Fruit fly (Drosophila melanogaster) whole organism, prepupa: ENCODE data around the gene CG5790.

Experiments
- CG10669 ChIP-seq: fragments of 200-800 bp; sonication (Bioruptor generic); optimal IDR thresholded peaks from 3 replicates; lab custom pipeline; 2018; ENCODE audit warnings: missing biosample characterization, mild to moderate bottlenecking, missing genetic modification characterization, moderate library complexity
- CG11294 ChIP-seq: fragments of 200-800 bp; sonication (Bioruptor generic); IDR thresholded peaks from 2 replicates; pipeline ENCODE4 v1.3.6; 2022; ENCODE audit warnings: missing biosample characterization, missing genetic modification characterization
- CG11902 ChIP-seq: fragments of 200-800 bp; sonication (Bioruptor generic); optimal IDR thresholded peaks from 3 replicates; lab custom pipeline; 2016; ENCODE audit warnings: missing biosample characterization, missing genetic modification characterization
- CG15336 ChIP-seq: fragments of 200-800 bp; sonication (Bioruptor generic); IDR thresholded peaks from 2 replicates; pipeline ENCODE4 v1.3.6; 2022; ENCODE audit warnings: missing biosample characterization, missing genetic modification characterization
- CG1621 ChIP-seq: fragments of 200-800 bp; sonication (Bioruptor generic); optimal IDR thresholded peaks from 3 replicates; lab custom pipeline; 2018; ENCODE audit warnings: missing biosample characterization, mild to moderate bottlenecking, missing genetic modification characterization
- CG16779 ChIP-seq: fragments of 200-800 bp; sonication (Bioruptor generic); optimal IDR thresholded peaks from 3 replicates; lab custom pipeline; 2017; ENCODE audit warnings: missing biosample characterization, mild to moderate bottlenecking, missing genetic modification characterization
- CG32006 ChIP-seq: fragments of 200-800 bp; sonication (Bioruptor generic); optimal IDR thresholded peaks from 3 replicates; lab custom pipeline; 2017; ENCODE audit warnings: missing biosample characterization, mild to moderate bottlenecking, missing genetic modification characterization
- CG3919 ChIP-seq: fragments of 200-800 bp; sonication (Bioruptor generic); optimal IDR thresholded peaks from 3 replicates; lab custom pipeline; 2016; ENCODE audit warnings: missing biosample characterization, missing genetic modification characterization
- CG6276 ChIP-seq: fragments of 200-800 bp; sonication (Bioruptor generic); optimal IDR thresholded peaks from 2 replicates; lab custom pipeline; 2017; ENCODE audit warnings: missing biosample characterization, mild to moderate bottlenecking, missing genetic modification characterization
- CG6792 ChIP-seq: fragments of 200-800 bp; sonication (Bioruptor generic); optimal IDR thresholded peaks from 3 replicates; lab custom pipeline; 2016; ENCODE audit warnings: missing biosample characterization, missing genetic modification characterization
- CG6854 ChIP-seq: fragments of 200-800 bp; sonication (Bioruptor generic); optimal IDR thresholded peaks from 2 replicates; lab custom pipeline; 2017; ENCODE audit warnings: missing biosample characterization, mild to moderate bottlenecking, missing genetic modification characterization
- CG8119 ChIP-seq: fragments of 200-800 bp; sonication (Bioruptor generic); IDR thresholded peaks from 3 replicates; pipeline ENCODE4 v1.3.6; 2022; ENCODE audit warnings: missing biosample characterization, missing genetic modification characterization
- CG8632 ChIP-seq: fragments of 200-800 bp; sonication (Bioruptor generic); optimal IDR thresholded peaks from 3 replicates; lab custom pipeline; 2016; ENCODE audit warnings: missing biosample characterization, missing genetic modification characterization
- CG9139 ChIP-seq: fragments of 200-800 bp; sonication (Bioruptor generic); optimal IDR thresholded peaks from 3 replicates; lab custom pipeline; 2017; ENCODE audit warnings: missing biosample characterization, mild to moderate bottlenecking, missing genetic modification characterization
- Eip75B ChIP-seq: fragments of 200-800 bp; sonication (Bioruptor generic); optimal IDR thresholded peaks from 3 replicates; lab custom pipeline; 2016; ENCODE audit warnings: missing biosample characterization, missing genetic modification characterization
- Eip78C ChIP-seq: fragments of 200-800 bp; sonication (Bioruptor generic); peaks from one replicate; lab custom pipeline; 2016; ENCODE audit warnings: missing biosample characterization, missing genetic modification characterization
- Eip93F ChIP-seq: fragments of 200-800 bp; sonication (Bioruptor generic); optimal IDR thresholded peaks from 2 replicates; lab custom pipeline; 2016; ENCODE audit warnings: missing biosample characterization, mild to moderate bottlenecking, missing genetic modification characterization
- Hr38 ChIP-seq: sonication (Bioruptor generic); optimal IDR thresholded peaks from 2 replicates; lab custom pipeline; 2016; ENCODE audit warnings: missing biosample characterization, missing genetic modification characterization
- Hr39 ChIP-seq: fragments of 200-800 bp; sonication (Bioruptor generic); optimal IDR thresholded peaks from 2 replicates; lab custom pipeline; 2016; ENCODE audit warnings: missing biosample characterization, missing genetic modification characterization
- Hr4 ChIP-seq: fragments of 200-800 bp; sonication (Bioruptor generic); optimal IDR thresholded peaks from 3 replicates; lab custom pipeline; 2016; ENCODE audit warnings: missing biosample characterization, missing genetic modification characterization
- Lpt ChIP-seq: fragments of 200-800 bp; sonication (Bioruptor generic); optimal IDR thresholded peaks from 3 replicates; lab custom pipeline; 2016; ENCODE audit warnings: missing biosample characterization, missing genetic modification characterization
- Met ChIP-seq: fragments of 200-800 bp; sonication (Bioruptor generic); optimal IDR thresholded peaks from 3 replicates; lab custom pipeline; 2016; ENCODE audit warnings: missing biosample characterization, missing genetic modification characterization
- OdsH ChIP-seq: fragments of 200-800 bp; sonication (Bioruptor generic); optimal IDR thresholded peaks from 3 replicates; lab custom pipeline; 2016; ENCODE audit warnings: missing biosample characterization, missing genetic modification characterization
- Smox ChIP-seq: fragments of 200-800 bp; sonication (Bioruptor generic); optimal IDR thresholded peaks from 3 replicates; lab custom pipeline; 2016; ENCODE audit warnings: missing biosample characterization, missing genetic modification characterization
- Sox14 ChIP-seq: fragments of 200-800 bp; sonication (Bioruptor generic); optimal IDR thresholded peaks from 3 replicates; lab custom pipeline; 2016; ENCODE audit warnings: missing biosample characterization, missing genetic modification characterization
- Sox15 ChIP-seq: fragments of 200-800 bp; sonication (Bioruptor generic); optimal IDR thresholded peaks from 3 replicates; lab custom pipeline; 2016; ENCODE audit warnings: missing biosample characterization, missing genetic modification characterization
- achi ChIP-seq: fragments of 200-800 bp; sonication (Bioruptor generic); optimal IDR thresholded peaks from 3 replicates; lab custom pipeline; 2016; ENCODE audit warnings: missing biosample characterization, missing genetic modification characterization
- acj6 ChIP-seq: fragments of 200-800 bp; sonication (Bioruptor generic); optimal IDR thresholded peaks from 3 replicates; lab custom pipeline; 2016; ENCODE audit warnings: missing biosample characterization, missing genetic modification characterization
- cyc ChIP-seq: fragments of 200-800 bp; sonication (Bioruptor generic); optimal IDR thresholded peaks from 3 replicates; lab custom pipeline; 2016; ENCODE audit warnings: missing biosample characterization, missing genetic modification characterization
- dsx ChIP-seq: fragments of 200-800 bp; optimal IDR thresholded peaks from 3 replicates; lab custom pipeline; 2019; ENCODE audit warnings: missing biosample characterization, mild to moderate bottlenecking, missing genetic modification characterization, moderate library complexity; ENCODE audit not compliant: poor library complexity, severe bottlenecking
- eg ChIP-seq: fragments of 200-800 bp; sonication (Bioruptor generic); IDR thresholded peaks from 3 replicates; pipeline ENCODE4 v1.3.6; 2022; ENCODE audit warnings: missing biosample characterization, missing genetic modification characterization
- esn ChIP-seq: fragments of 200-800 bp; sonication (Bioruptor generic); optimal IDR thresholded peaks from 2 replicates; lab custom pipeline; 2016; ENCODE audit warnings: missing biosample characterization, mild to moderate bottlenecking, missing genetic modification characterization, moderate library complexity
- fkh ChIP-seq: fragments of 200-800 bp; sonication (Bioruptor generic); optimal IDR thresholded peaks from 3 replicates; lab custom pipeline; 2017; ENCODE audit warnings: missing biosample characterization, mild to moderate bottlenecking, missing genetic modification characterization, moderate library complexity
- lz ChIP-seq: fragments of 200-800 bp; sonication (Bioruptor generic); optimal IDR thresholded peaks from 3 replicates; lab custom pipeline; 2016; ENCODE audit warnings: missing biosample characterization, missing genetic modification characterization
- net ChIP-seq: fragments of 200-800 bp; sonication (Bioruptor generic); optimal IDR thresholded peaks from 3 replicates; lab custom pipeline; 2016; ENCODE audit warnings: missing biosample characterization, missing genetic modification characterization
- salr ChIP-seq, 2 experiments: fragments of 200-800 bp; sonication (Bioruptor generic); optimal IDR thresholded peaks; 3 replicates each; lab custom pipeline; 2016 to 2018; ENCODE audit warnings: missing biosample characterization in 2 of 2, missing genetic modification characterization in 2 of 2, mild to moderate bottlenecking in 1 of 2
- spab ChIP-seq: fragments of 200-800 bp; sonication (Bioruptor generic); optimal IDR thresholded peaks from 2 replicates; lab custom pipeline; 2017; ENCODE audit warnings: missing biosample characterization, mild to moderate bottlenecking, missing genetic modification characterization, missing genetic modification reagents
- ss ChIP-seq, 2 experiments: fragments of 200-800 bp; sonication (Bioruptor generic); optimal IDR thresholded peaks; 2 replicates in 1 of 2; 3 replicates in 1 of 2; lab custom pipeline; 2017 to 2018; ENCODE audit warnings: mild to moderate bottlenecking in 2 of 2, missing biosample characterization in 2 of 2, missing genetic modification characterization in 2 of 2, moderate library complexity in 1 of 2
- svp ChIP-seq: fragments of 200-800 bp; sonication (Bioruptor generic); peaks from one replicate; lab custom pipeline; 2016; ENCODE audit warnings: missing biosample characterization, missing genetic modification characterization
- vri ChIP-seq: fragments of 200-800 bp; sonication (Bioruptor generic); optimal IDR thresholded peaks from 3 replicates; lab custom pipeline; 2016; ENCODE audit warnings: missing biosample characterization, mild to moderate bottlenecking, missing genetic modification characterization

CG5790 gene

dm6 chr2L:18319577-18320316, 25.1 kb downstream of the CG5790 start, which contains the start of gene Fas3:
Gene Fas3, plus strand, starts transcription at chr2L:18320102.
- TF ChIP-seq acj6 (peak; percentile 15), eg (GFP tag; lab: Robert Waterston, UW) (peak; percentile 57; the same call in 2 of the 3 replicates), CG16779 (tag; lab: Kevin White, UChicago) (peak; percentile 19), fkh (GFP tag; lab: Kevin White, UChicago) (peak; percentile 44), vri (peak; percentile 74), salr (GFP tag; optimal IDR thresholded peaks at IDR 0.05; lab: Kevin White, UChicago) (peak; percentile 5 to 23), Sox14 (GFP tag; lab: Kevin White, UChicago) (no peak), Hr4 (GFP tag; lab: Kevin White, UChicago) (peak; percentile 39), svp (GFP tag; lab: Kevin White, UChicago) (no peak), CG6276 (GFP tag; lab: Kevin White, UChicago) (peak; percentile 5), CG11294 (peak; percentile 28; the same call in 1 of the 2 replicates), CG1621 (tag; lab: Kevin White, UChicago) (peak; percentile 59), achi (peak; percentile 8), CG6792 (GFP tag; lab: Kevin White, UChicago) (no peak), Sox15 (GFP tag; lab: Kevin White, UChicago) (no peak), net (no peak), CG8632 (GFP tag; lab: Kevin White, UChicago) (no peak), Eip78C (GFP tag; lab: Kevin White, UChicago) (peak; percentile 77), CG9139 (GFP tag; lab: Kevin White, UChicago) (peak; percentile 39), CG32006 (GFP tag; lab: Kevin White, UChicago) (peak; percentile 57), cyc (no peak), Hr38 (GFP tag; lab: Kevin White, UChicago) (no peak), OdsH (peak; percentile 28), Lpt (no peak), ss (GFP tag; optimal IDR thresholded peaks at IDR 0.05; lab: Kevin White, UChicago) (peak; percentile 51 to 66), lz (GFP tag; lab: Kevin White, UChicago) (peak; percentile 38), Met (GFP tag; lab: Kevin White, UChicago) (peak; percentile 25), dsx (peak; percentile 72), CG10669 (GFP tag; lab: Kevin White, UChicago) (no peak), Eip75B (no peak), esn (GFP tag; lab: Kevin White, UChicago) (peak; percentile 25), CG11902 (GFP tag; lab: Kevin White, UChicago) (no peak), spab (no peak), CG8119 (GFP tag; lab: Robert Waterston, UW) (no peak), CG6854 (peak; percentile 74), CG3919 (GFP tag; lab: Kevin White, UChicago) (peak; percentile 29)

dm6 chr2L:18320933-18321332, 26.3 kb downstream of the CG5790 start:
- no peak for TF ChIP-seq Hr39 (GFP tag; lab: Kevin White, UChicago)
- no peak for TF ChIP-seq dsx
- no peak for TF ChIP-seq spab
- TF ChIP-seq CG3919 (GFP tag; lab: Kevin White, UChicago), result no peak
- no peak for TF ChIP-seq net
- TF ChIP-seq Smox (GFP tag; lab: Kevin White, UChicago), result no peak
- TF ChIP-seq CG9139 (GFP tag; lab: Kevin White, UChicago), result no peak
- no peak for TF ChIP-seq CG16779 (tag; lab: Kevin White, UChicago)
- TF ChIP-seq CG8632 (GFP tag; lab: Kevin White, UChicago), result no peak
- no peak for TF ChIP-seq CG15336
- TF ChIP-seq OdsH, result no peak
- no peak for TF ChIP-seq Eip93F (GFP tag; lab: Kevin White, UChicago)
- TF ChIP-seq, all 60 proteins: peak for 0
